Fruit fly (Drosophila melanogaster): ENCODE data around the gene wake.

dm6 chr3R:22669121-22669520, 29.5 kb downstream of the wake start:
- TF ChIP-seq CG8478 (optimal IDR thresholded peaks at IDR 0.05) (no peak), CTCF (optimal IDR thresholded peaks at IDR 0.05) (no peak)
